Worm (Caenorhabditis elegans) whole organism, L1 larva: Measurements from ENCODE around the gene C53D6.10.
A peak's percentile ranks its signal among the peaks of the same experiment; 100 is the strongest.

Experiments
- C04F5.9 ChIP-seq: sonication (generic microtip); optimal IDR thresholded peaks from 2 replicates; lab custom pipeline; 2016; ENCODE audit warnings: missing genetic modification characterization, missing compliant biosample characterization
- Y116A8C.19 ChIP-seq: sonication (generic microtip); optimal IDR thresholded peaks from 2 replicates; lab custom pipeline; 2016; ENCODE audit warnings: missing compliant biosample characterization, missing genetic modification characterization, borderline replicate concordance
- alr-1 ChIP-seq: fragments of 200-800 bp; sonication (Bioruptor generic); optimal IDR thresholded peaks from 2 replicates; lab custom pipeline; 2018; ENCODE audit warnings: borderline replicate concordance, mild to moderate bottlenecking, missing genetic modification characterization, missing compliant biosample characterization
- ceh-63 ChIP-seq: fragments of 200-800 bp; sonication (Bioruptor generic); optimal IDR thresholded peaks from 2 replicates; lab custom pipeline; 2018; ENCODE audit warnings: mild to moderate bottlenecking, missing genetic modification characterization, missing compliant biosample characterization
- ceh-90 ChIP-seq: sonication (generic microtip); optimal IDR thresholded peaks from 2 replicates; lab custom pipeline; 2016; ENCODE audit warnings: missing genetic modification characterization, missing compliant biosample characterization
- ces-1 ChIP-seq: fragments of 150-350 bp; optimal IDR thresholded peaks from 2 replicates; lab custom pipeline; 2014; ENCODE audit warnings: missing biosample characterization, missing genetic modification reagents, missing genetic modification characterization
- efl-1 ChIP-seq, 4 experiments: fragments of 150-350 bp; optimal IDR thresholded peaks in 3 of 4; peaks in 1 of 4; 1 replicate in 1 of 4; 2 replicates in 3 of 4; lab custom pipeline; 2014; ENCODE audit warnings: missing biosample characterization in 2 of 4, missing genetic modification characterization in 2 of 4, missing genetic modification reagents in 2 of 4
- egl-27 ChIP-seq, 2 experiments: fragments of 150-350 bp in 1 of 2; sonication (generic microtip); optimal IDR thresholded peaks; 3 replicates each; lab custom pipeline; 2017 to 2018; ENCODE audit warnings: missing biosample characterization in 2 of 2, missing genetic modification characterization in 2 of 2, missing genetic modification reagents in 2 of 2
- elt-2 ChIP-seq: sonication (generic microtip); optimal IDR thresholded peaks from 2 replicates; lab custom pipeline; 2016; ENCODE audit warnings: missing genetic modification characterization, mild to moderate bottlenecking, inconsistent platforms, missing compliant biosample characterization, missing genetic modification reagents
- ets-5 ChIP-seq: fragments of 200-800 bp; sonication (Bioruptor generic); IDR thresholded peaks from 2 replicates; pipeline ENCODE4 v1.3.6; 2022; ENCODE audit warnings: missing genetic modification characterization, missing compliant biosample characterization
- fkh-8 ChIP-seq: sonication (generic microtip); optimal IDR thresholded peaks from 2 replicates; lab custom pipeline; 2016; ENCODE audit warnings: mild to moderate bottlenecking, missing genetic modification characterization, missing compliant biosample characterization
- lin-13 ChIP-seq: fragments of 150-350 bp; optimal IDR thresholded peaks from 2 replicates; lab custom pipeline; 2014; ENCODE audit warnings: missing biosample characterization, missing genetic modification reagents, missing genetic modification characterization
- lin-35 ChIP-seq, 2 experiments: fragments of 150-350 bp; optimal IDR thresholded peaks; 2 replicates each; lab custom pipeline; 2014; ENCODE audit warnings: missing biosample characterization in 2 of 2, missing genetic modification characterization in 2 of 2, missing genetic modification reagents in 2 of 2
- lin-39 ChIP-seq: fragments of 150-350 bp; optimal IDR thresholded peaks from 2 replicates; lab custom pipeline; 2014; ENCODE audit warnings: missing biosample characterization, missing genetic modification reagents, missing genetic modification characterization
- lsy-2 ChIP-seq, 2 experiments: fragments of 150-350 bp; optimal IDR thresholded peaks; 2 replicates each; lab custom pipeline; 2014; ENCODE audit warnings: missing biosample characterization in 2 of 2, missing genetic modification characterization in 2 of 2
- mef-2 ChIP-seq: fragments of 150-350 bp; optimal IDR thresholded peaks from 2 replicates; lab custom pipeline; 2014; ENCODE audit warnings: missing biosample characterization, missing genetic modification characterization
- nhr-12 ChIP-seq: sonication (generic microtip); optimal IDR thresholded peaks from 2 replicates; lab custom pipeline; 2017; ENCODE audit warnings: missing biosample characterization, missing genetic modification characterization
- nhr-85 ChIP-seq: sonication (generic microtip); peaks from one replicate; lab custom pipeline; 2016; ENCODE audit warnings: missing genetic modification characterization, inconsistent platforms, missing compliant biosample characterization
- rnt-1 ChIP-seq: sonication (generic microtip); optimal IDR thresholded peaks from 2 replicates; lab custom pipeline; 2016; ENCODE audit warnings: mild to moderate bottlenecking, missing genetic modification characterization, moderate library complexity, missing compliant biosample characterization
- snpc-4 ChIP-seq: fragments of 150-350 bp; optimal IDR thresholded peaks from 2 replicates; lab custom pipeline; 2014; ENCODE audit warnings: missing biosample characterization, missing genetic modification characterization
- swsn-7 ChIP-seq: sonication (generic microtip); optimal IDR thresholded peaks from 2 replicates; lab custom pipeline; 2016; ENCODE audit warnings: missing genetic modification characterization, missing compliant biosample characterization
- unc-130 ChIP-seq: fragments of 150-350 bp; optimal IDR thresholded peaks from 2 replicates; lab custom pipeline; 2017; ENCODE audit warnings: missing biosample characterization, missing genetic modification characterization, inconsistent platforms
- unc-62 ChIP-seq: fragments of 150-350 bp; optimal IDR thresholded peaks from 2 replicates; lab custom pipeline; 2014; ENCODE audit warnings: missing biosample characterization, missing genetic modification reagents, missing genetic modification characterization
- unc-98 ChIP-seq: fragments of 200-800 bp; sonication (Bioruptor generic); IDR thresholded peaks from 2 replicates; pipeline ENCODE4 v1.3.6; 2022; ENCODE audit warnings: missing genetic modification characterization, missing compliant biosample characterization
- vab-15 ChIP-seq: sonication (generic microtip); optimal IDR thresholded peaks from 2 replicates; lab custom pipeline; 2017; ENCODE audit warnings: missing genotype, mild to moderate bottlenecking, missing genetic modification characterization, missing compliant biosample characterization
- xbp-1 ChIP-seq: sonication (generic microtip); optimal IDR thresholded peaks from 2 replicates; lab custom pipeline; 2016; ENCODE audit warnings: missing genetic modification characterization, missing compliant biosample characterization
- zip-4 ChIP-seq: fragments of 200-800 bp; sonication (Bioruptor generic); optimal IDR thresholded peaks from 2 replicates; lab custom pipeline; 2018; ENCODE audit warnings: mild to moderate bottlenecking, missing genetic modification characterization, moderate library complexity, missing compliant biosample characterization
- ztf-11 ChIP-seq, 2 experiments: sonication (generic microtip); optimal IDR thresholded peaks; 2 replicates each; lab custom pipeline; 2016 to 2017; ENCODE audit warnings: missing genetic modification characterization in 2 of 2, missing biosample characterization in 1 of 2, missing compliant biosample characterization in 1 of 2
- ztf-4 ChIP-seq: fragments of 150-350 bp; optimal IDR thresholded peaks from 2 replicates; lab custom pipeline; 2014; ENCODE audit warnings: missing biosample characterization, missing genetic modification characterization

C53D6.10 gene

ce11 chrIV:9001184-9001583 lies 33.1 kb downstream of the C53D6.10 start:
- TF ChIP-seq snpc-4 (tag; lab: Kevin White, UChicago) (peak; percentile 79), C04F5.9 (no peak)

ce11 chrIV:9000664-9001063 lies 33.6 kb downstream of the C53D6.10 start:
- TF ChIP-seq fkh-8 (tag; lab: Kevin White, UChicago) (no peak), ztf-4 (no peak), ceh-90 (tag; lab: Kevin White, UChicago) (no peak), Y116A8C.19 (tag; lab: Kevin White, UChicago) (no peak), unc-98 (GFP tag; lab: Robert Waterston, UW) (no peak), alr-1 (tag; lab: Kevin White, UChicago) (no peak), zip-4 (GFP tag; lab: Kevin White, UChicago) (no peak), unc-130 (tag; lab: Kevin White, UChicago) (no peak), swsn-7 (no peak), ztf-11 (tag; optimal IDR thresholded peaks at IDR 0.05; lab: Kevin White, UChicago) (no peak), egl-27 (tag; optimal IDR thresholded peaks at IDR 0.05; lab: Kevin White, UChicago) (no peak), xbp-1 (tag; lab: Kevin White, UChicago) (no peak), mef-2 (tag; lab: Kevin White, UChicago) (no peak), nhr-12 (tag; lab: Kevin White, UChicago) (no peak), lsy-2 (tag; optimal IDR thresholded peaks at IDR 0.05; lab: Kevin White, UChicago) (no peak)

DNA sequence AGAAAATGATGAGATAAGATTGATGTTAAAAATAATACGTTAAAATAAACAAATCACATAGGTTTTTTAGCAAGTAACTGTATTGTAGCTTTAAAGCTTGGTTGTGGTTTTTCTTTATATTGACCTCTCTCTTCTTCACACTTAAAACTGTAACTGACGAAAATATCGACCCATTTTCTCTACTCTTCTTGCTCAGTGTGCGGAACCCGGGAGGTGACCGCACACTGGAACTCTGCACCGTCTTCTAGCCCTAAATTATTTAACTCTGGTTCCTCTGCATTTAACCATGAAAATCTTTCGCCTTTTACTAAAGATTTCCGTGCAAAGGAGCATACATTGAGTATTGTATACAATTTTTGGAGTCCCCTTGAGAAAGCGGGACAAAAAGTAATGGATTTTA lies 39.8 kb downstream of the C53D6.10 start:
- no peak for TF ChIP-seq unc-62
- no peak for TF ChIP-seq vab-15 (tag; lab: Kevin White, UChicago)

- TF ChIP-seq nhr-85 (tag; lab: Kevin White, UChicago) (no peak), unc-98 (GFP tag; lab: Robert Waterston, UW) (no peak), vab-15 (tag; lab: Kevin White, UChicago) (no peak)
Measured at ce11 chrIV:8992786-8993185, 41.5 kb downstream of the C53D6.10 start, which contains the start of gene mltn-12. Gene mltn-12, plus strand, starts transcription at chrIV:8993086.

ce11 chrIV:8986761-8987316 lies 47.4 kb downstream of the C53D6.10 start, which contains the start of gene bre-1:
Gene bre-1, plus strand, starts transcription at chrIV:8987266.
- TF ChIP-seq rnt-1 (tag; lab: Kevin White, UChicago): peak; percentile 24
- no peak for TF ChIP-seq lin-39
- TF ChIP-seq elt-2 (tag; lab: Kevin White, UChicago): peak; percentile 47
- no peak for TF ChIP-seq ets-5
- no peak for TF ChIP-seq ces-1 (GFP tag; lab: Kevin White, UChicago)
- TF ChIP-seq ceh-63: no peak
- no peak for TF ChIP-seq efl-1 (optimal IDR thresholded peaks at IDR 0.05; lab: Kevin White, UChicago)
- peak in 1 of 2 experiments; percentile 83 for TF ChIP-seq efl-1 (GFP tag; optimal IDR thresholded peaks at IDR 0.05 in 1 of 2; lab: Kevin White, UChicago)
- no peak for TF ChIP-seq lin-13

ce11 chrIV:8984566-8984965 lies 49.7 kb downstream of the C53D6.10 start, which contains the start of gene nstp-1:
Gene nstp-1, plus strand, starts transcription at chrIV:8984866.
- no peak for TF ChIP-seq lin-35 (GFP tag; optimal IDR thresholded peaks at IDR 0.05; lab: Kevin White, UChicago)
- no peak for TF ChIP-seq Y116A8C.19 (tag; lab: Kevin White, UChicago)
